Worm (Caenorhabditis elegans): ENCODE results near the gene top-2.

DNA sequence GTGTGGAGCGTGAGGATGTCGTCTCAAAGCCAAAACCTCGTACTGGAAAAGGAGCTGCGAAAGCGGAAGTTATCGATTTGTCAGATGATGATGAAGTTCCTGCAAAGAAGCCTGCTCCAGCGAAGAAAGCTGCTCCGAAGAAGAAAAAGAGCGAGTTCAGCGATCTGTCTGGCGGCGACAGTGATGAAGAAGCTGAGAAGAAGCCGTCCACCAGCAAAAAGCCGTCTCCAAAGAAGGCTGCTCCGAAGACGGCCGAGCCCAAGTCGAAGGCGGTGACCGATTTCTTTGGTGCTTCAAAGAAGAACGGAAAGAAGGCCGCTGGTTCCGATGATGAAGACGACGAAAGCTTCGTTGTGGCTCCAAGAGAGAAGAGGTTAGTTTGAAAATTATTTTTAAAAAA is 4.8 kb downstream of the top-2 start:
- TF ChIP-seq F13C5.2 (tag; optimal IDR thresholded peaks at IDR 0.05), result no peak
- no peak for TF ChIP-seq B0310.2 (tag; optimal IDR thresholded peaks at IDR 0.05)
- TF ChIP-seq pes-1 (GFP tag; IDR thresholded peaks at IDR 0.05), result no peak
